Worm (Caenorhabditis elegans): ENCODE data around the gene Y58A7A.2.

ce11 chrV:5084957-5085465, 13.0 kb upstream of the Y58A7A.2 start, which contains the start of gene Y58A7A.4:
- no peak for TF ChIP-seq flt-1 (GFP tag; IDR thresholded peaks at IDR 0.05)
- TF ChIP-seq ztf-23 (GFP tag; IDR thresholded peaks at IDR 0.05) = no peak

All from whole organism, midembryonic.